Fruit fly (Drosophila melanogaster) whole organism, prepupa: ENCODE measurements around the gene CG31224.

Experiments used
- Blimp-1 ChIP-seq: fragments of 200-800 bp; sonication (Bioruptor generic); optimal IDR thresholded peaks from 3 replicates; lab custom pipeline; 2017; ENCODE audit warnings: missing biosample characterization, missing genetic modification characterization, mild to moderate bottlenecking, moderate library complexity, missing genetic modification reagents
- CG10631 ChIP-seq: fragments of 200-800 bp; sonication (Bioruptor generic); optimal IDR thresholded peaks from 2 replicates; lab custom pipeline; 2016; ENCODE audit warnings: missing biosample characterization, missing genetic modification characterization
- CG11902 ChIP-seq: fragments of 200-800 bp; sonication (Bioruptor generic); optimal IDR thresholded peaks from 3 replicates; lab custom pipeline; 2016; ENCODE audit warnings: missing biosample characterization, missing genetic modification characterization
- CG15336 ChIP-seq: fragments of 200-800 bp; sonication (Bioruptor generic); IDR thresholded peaks from 2 replicates; pipeline ENCODE4 v1.3.6; 2022; ENCODE audit warnings: missing biosample characterization, missing genetic modification characterization
- CG3032 ChIP-seq: fragments of 200-800 bp; optimal IDR thresholded peaks from 2 replicates; lab custom pipeline; 2019; ENCODE audit warnings: missing biosample characterization, mild to moderate bottlenecking, missing genetic modification characterization, moderate library complexity
- CG31627 ChIP-seq: fragments of 200-800 bp; sonication (Bioruptor generic); optimal IDR thresholded peaks from 3 replicates; lab custom pipeline; 2016; ENCODE audit warnings: missing biosample characterization, missing genetic modification characterization
- CG32006 ChIP-seq: fragments of 200-800 bp; sonication (Bioruptor generic); optimal IDR thresholded peaks from 3 replicates; lab custom pipeline; 2017; ENCODE audit warnings: missing biosample characterization, mild to moderate bottlenecking, missing genetic modification characterization
- CG34406 ChIP-seq: fragments of 200-800 bp; sonication (Bioruptor generic); optimal IDR thresholded peaks from 3 replicates; lab custom pipeline; 2016; ENCODE audit warnings: missing biosample characterization, missing genetic modification characterization
- CG3919 ChIP-seq: fragments of 200-800 bp; sonication (Bioruptor generic); optimal IDR thresholded peaks from 3 replicates; lab custom pipeline; 2016; ENCODE audit warnings: missing biosample characterization, missing genetic modification characterization
- CG6163 ChIP-seq: fragments of 200-800 bp; sonication (Bioruptor generic); IDR thresholded peaks from 3 replicates; pipeline ENCODE4 v1.3.6; 2022; ENCODE audit warnings: missing biosample characterization, missing genetic modification characterization
- CG6276 ChIP-seq: fragments of 200-800 bp; sonication (Bioruptor generic); optimal IDR thresholded peaks from 2 replicates; lab custom pipeline; 2017; ENCODE audit warnings: missing biosample characterization, mild to moderate bottlenecking, missing genetic modification characterization
- CG6792 ChIP-seq: fragments of 200-800 bp; sonication (Bioruptor generic); optimal IDR thresholded peaks from 3 replicates; lab custom pipeline; 2016; ENCODE audit warnings: missing biosample characterization, missing genetic modification characterization
- CG6808 ChIP-seq: fragments of 200-800 bp; sonication (Bioruptor generic); optimal IDR thresholded peaks from 3 replicates; lab custom pipeline; 2017; ENCODE audit warnings: missing biosample characterization, missing genetic modification characterization, mild to moderate bottlenecking, moderate library complexity, missing genetic modification reagents
- CG8119 ChIP-seq: fragments of 200-800 bp; sonication (Bioruptor generic); IDR thresholded peaks from 3 replicates; pipeline ENCODE4 v1.3.6; 2022; ENCODE audit warnings: missing biosample characterization, missing genetic modification characterization
- CG8319 ChIP-seq: fragments of 200-800 bp; sonication (Bioruptor generic); optimal IDR thresholded peaks from 3 replicates; lab custom pipeline; 2016; ENCODE audit warnings: missing biosample characterization, missing genetic modification characterization
- CG9139 ChIP-seq: fragments of 200-800 bp; sonication (Bioruptor generic); optimal IDR thresholded peaks from 3 replicates; lab custom pipeline; 2017; ENCODE audit warnings: missing biosample characterization, mild to moderate bottlenecking, missing genetic modification characterization
- Eip93F ChIP-seq: fragments of 200-800 bp; sonication (Bioruptor generic); optimal IDR thresholded peaks from 2 replicates; lab custom pipeline; 2016; ENCODE audit warnings: missing biosample characterization, mild to moderate bottlenecking, missing genetic modification characterization
- Ets21C ChIP-seq: fragments of 200-800 bp; sonication (Bioruptor generic); optimal IDR thresholded peaks from 3 replicates; lab custom pipeline; 2016; ENCODE audit warnings: missing biosample characterization, missing genetic modification characterization
- Hr38 ChIP-seq: sonication (Bioruptor generic); optimal IDR thresholded peaks from 2 replicates; lab custom pipeline; 2016; ENCODE audit warnings: missing biosample characterization, missing genetic modification characterization
- Hr39 ChIP-seq: fragments of 200-800 bp; sonication (Bioruptor generic); optimal IDR thresholded peaks from 2 replicates; lab custom pipeline; 2016; ENCODE audit warnings: missing biosample characterization, missing genetic modification characterization
- Hr4 ChIP-seq: fragments of 200-800 bp; sonication (Bioruptor generic); optimal IDR thresholded peaks from 3 replicates; lab custom pipeline; 2016; ENCODE audit warnings: missing biosample characterization, missing genetic modification characterization
- Lpt ChIP-seq: fragments of 200-800 bp; sonication (Bioruptor generic); optimal IDR thresholded peaks from 3 replicates; lab custom pipeline; 2016; ENCODE audit warnings: missing biosample characterization, missing genetic modification characterization
- Smox ChIP-seq: fragments of 200-800 bp; sonication (Bioruptor generic); optimal IDR thresholded peaks from 3 replicates; lab custom pipeline; 2016; ENCODE audit warnings: missing biosample characterization, missing genetic modification characterization
- Sox102F ChIP-seq: fragments of 200-800 bp; sonication (Bioruptor generic); optimal IDR thresholded peaks from 2 replicates; lab custom pipeline; 2016; ENCODE audit warnings: missing biosample characterization, mild to moderate bottlenecking, missing genetic modification characterization
- Sox15 ChIP-seq: fragments of 200-800 bp; sonication (Bioruptor generic); optimal IDR thresholded peaks from 3 replicates; lab custom pipeline; 2016; ENCODE audit warnings: missing biosample characterization, missing genetic modification characterization
- achi ChIP-seq: fragments of 200-800 bp; sonication (Bioruptor generic); optimal IDR thresholded peaks from 3 replicates; lab custom pipeline; 2016; ENCODE audit warnings: missing biosample characterization, missing genetic modification characterization
- cyc ChIP-seq: fragments of 200-800 bp; sonication (Bioruptor generic); optimal IDR thresholded peaks from 3 replicates; lab custom pipeline; 2016; ENCODE audit warnings: missing biosample characterization, missing genetic modification characterization
- dsx ChIP-seq: fragments of 200-800 bp; optimal IDR thresholded peaks from 3 replicates; lab custom pipeline; 2019; ENCODE audit warnings: missing biosample characterization, mild to moderate bottlenecking, missing genetic modification characterization, moderate library complexity; ENCODE audit not compliant: poor library complexity, severe bottlenecking
- eg ChIP-seq: fragments of 200-800 bp; sonication (Bioruptor generic); IDR thresholded peaks from 3 replicates; pipeline ENCODE4 v1.3.6; 2022; ENCODE audit warnings: missing biosample characterization, missing genetic modification characterization
- fd59A ChIP-seq: fragments of 200-800 bp; sonication (Bioruptor generic); optimal IDR thresholded peaks from 2 replicates; lab custom pipeline; 2017; ENCODE audit warnings: missing biosample characterization, mild to moderate bottlenecking, missing genetic modification characterization, missing genetic modification reagents
- fd85E ChIP-seq: fragments of 200-800 bp; sonication (Bioruptor generic); optimal IDR thresholded peaks from 3 replicates; lab custom pipeline; 2016; ENCODE audit warnings: missing biosample characterization, missing genetic modification characterization
- lz ChIP-seq: fragments of 200-800 bp; sonication (Bioruptor generic); optimal IDR thresholded peaks from 3 replicates; lab custom pipeline; 2016; ENCODE audit warnings: missing biosample characterization, missing genetic modification characterization
- pdm3 ChIP-seq: fragments of 200-800 bp; sonication (Bioruptor generic); optimal IDR thresholded peaks from 3 replicates; lab custom pipeline; 2016; ENCODE audit warnings: missing biosample characterization, missing genetic modification characterization
- ss ChIP-seq, 2 experiments: fragments of 200-800 bp; sonication (Bioruptor generic); optimal IDR thresholded peaks; 2 replicates in 1 of 2; 3 replicates in 1 of 2; lab custom pipeline; 2017 to 2018; ENCODE audit warnings: mild to moderate bottlenecking in 2 of 2, missing biosample characterization in 2 of 2, missing genetic modification characterization in 2 of 2, moderate library complexity in 1 of 2
- vri ChIP-seq: fragments of 200-800 bp; sonication (Bioruptor generic); optimal IDR thresholded peaks from 3 replicates; lab custom pipeline; 2016; ENCODE audit warnings: missing biosample characterization, mild to moderate bottlenecking, missing genetic modification characterization

CG31224 gene

dm6 chr3R:18698855-18699569 lies 39.9 kb upstream of the CG31224 start:
- TF ChIP-seq Sox15 (GFP tag; lab: Kevin White, UChicago) (no peak), CG6276 (GFP tag; lab: Kevin White, UChicago) (no peak), CG8319 (GFP tag; lab: Kevin White, UChicago) (no peak), CG9139 (GFP tag; lab: Kevin White, UChicago) (no peak), CG6808 (GFP tag; lab: Kevin White, UChicago) (no peak), Sox102F (no peak), Eip93F (GFP tag; lab: Kevin White, UChicago) (no peak), cyc (GFP tag; lab: Kevin White, UChicago) (no peak), CG31627 (GFP tag; lab: Kevin White, UChicago) (no peak), Hr38 (GFP tag; lab: Kevin White, UChicago) (no peak), fd59A (no peak), eg (no peak), CG34406 (GFP tag; lab: Kevin White, UChicago) (no peak), Ets21C (GFP tag; lab: Kevin White, UChicago) (no peak), CG32006 (GFP tag; lab: Kevin White, UChicago) (no peak), CG6792 (GFP tag; lab: Kevin White, UChicago) (no peak)

- TF ChIP-seq Ets21C (GFP tag; lab: Kevin White, UChicago), result no peak
- TF ChIP-seq Sox15 (GFP tag; lab: Kevin White, UChicago), result no peak
- no peak for TF ChIP-seq CG6792 (GFP tag; lab: Kevin White, UChicago)
- TF ChIP-seq, all 60 proteins: peak for 0
Observed at dm6 chr3R:18694952-18695351, 35.8 kb upstream of the CG31224 start, which contains the start of gene CG34282. Gene CG34282, plus strand, starts transcription at chr3R:18695252.

dm6 chr3R:18693611-18694010 lies 34.5 kb upstream of the CG31224 start, which contains the start of gene CG14300:
Gene CG14300, minus strand, starts transcription at chr3R:18693711.
- TF ChIP-seq CG34406 (GFP tag; lab: Kevin White, UChicago), result no peak
- no peak for TF ChIP-seq eg
- no peak for TF ChIP-seq CG32006 (GFP tag; lab: Kevin White, UChicago)
- TF ChIP-seq Hr39, result no peak
- no peak for TF ChIP-seq CG3032 (tag; lab: Kevin White, UChicago)
- TF ChIP-seq CG3919 (GFP tag; lab: Kevin White, UChicago), result no peak
- TF ChIP-seq Hr4 (GFP tag; lab: Kevin White, UChicago), result no peak
- no peak for TF ChIP-seq CG10631
- TF ChIP-seq lz (GFP tag; lab: Kevin White, UChicago), result no peak
- TF ChIP-seq, all 60 proteins: peak for 0

dm6 chr3R:18692619-18693018 lies 33.5 kb upstream of the CG31224 start, which contains the start of gene Muc91C:
Gene Muc91C, minus strand, starts transcription at chr3R:18692719.
- TF ChIP-seq ss (GFP tag; optimal IDR thresholded peaks at IDR 0.05; lab: Kevin White, UChicago) (no peak), CG6163 (GFP tag; lab: Robert Waterston, UW) (no peak), CG15336 (GFP tag; lab: Robert Waterston, UW) (no peak), vri (GFP tag; lab: Kevin White, UChicago) (no peak), CG11902 (GFP tag; lab: Kevin White, UChicago) (no peak), Lpt (GFP tag; lab: Kevin White, UChicago) (no peak), dsx (no peak), Blimp-1 (GFP tag; lab: Kevin White, UChicago) (no peak), CG6808 (GFP tag; lab: Kevin White, UChicago) (no peak), fd85E (GFP tag; lab: Kevin White, UChicago) (no peak), fd59A (no peak), pdm3 (GFP tag; lab: Kevin White, UChicago) (no peak), Smox (GFP tag; lab: Kevin White, UChicago) (no peak), achi (GFP tag; lab: Kevin White, UChicago) (no peak), CG8119 (GFP tag; lab: Robert Waterston, UW) (no peak)
